Worm (Caenorhabditis elegans) whole organism, L4/young adult: ENCODE measurements around the gene C15F1.5.

Source experiments
- W03F9.2 ChIP-seq: fragments of 150-350 bp; optimal IDR thresholded peaks from 2 replicates; lab custom pipeline; 2014; ENCODE audit warnings: missing biosample characterization, missing genetic modification characterization
- him-1 ChIP-seq: sonication (generic microtip); optimal IDR thresholded peaks from 2 replicates; lab custom pipeline; 2016; ENCODE audit warnings: missing genotype, missing genetic modification reagents, missing genetic modification characterization, missing compliant biosample characterization

DNA sequence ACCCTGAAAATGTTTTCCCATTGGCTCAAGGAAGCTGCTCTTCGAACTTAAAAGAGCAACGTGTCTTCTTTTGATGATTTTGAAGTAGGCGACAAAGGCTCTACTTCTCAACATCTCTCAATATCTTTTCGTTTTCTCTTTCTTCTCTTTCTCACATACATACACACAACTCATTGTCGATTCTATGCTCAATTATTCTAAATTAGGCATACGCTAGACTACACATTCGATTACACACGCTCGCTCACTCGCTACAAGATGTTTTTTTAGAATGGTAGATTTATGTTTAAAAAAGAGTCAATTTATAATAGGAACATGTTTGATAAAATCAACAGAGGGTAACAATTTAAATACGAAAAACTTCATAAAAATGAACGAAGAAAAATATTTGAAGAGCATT, 28.9 kb downstream of the C15F1.5 start:
- TF ChIP-seq W03F9.2 (tag; lab: Kevin White, UChicago), result no peak
- no peak for TF ChIP-seq him-1 (tag; lab: Kevin White, UChicago)
